Worm (Caenorhabditis elegans): ENCODE results near the gene C07G1.6.

The C07G1.6 gene

DNA sequence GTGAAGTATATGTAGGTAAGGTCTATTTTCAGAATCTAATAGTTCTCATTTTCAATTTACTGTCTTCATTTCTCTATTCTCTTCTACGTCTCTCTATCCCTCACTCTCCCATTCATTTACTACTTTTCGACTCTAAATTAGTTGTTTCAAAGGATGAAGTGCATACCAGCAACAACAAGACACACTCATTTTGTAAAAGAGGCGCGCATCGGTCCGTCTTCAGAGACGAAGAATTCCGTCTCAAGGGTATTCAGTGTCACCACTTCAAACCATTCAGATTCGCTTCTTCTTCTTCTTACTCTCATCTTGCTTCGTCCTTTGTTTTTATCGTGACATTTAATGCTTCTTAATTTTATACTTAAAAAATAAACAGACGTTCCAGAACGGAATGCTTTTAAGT lies 38.8 kb downstream of the C07G1.6 start:
- no peak for TF ChIP-seq scrt-1 (GFP tag; IDR thresholded peaks at IDR 0.05)
- TF ChIP-seq tra-4 (tag; optimal IDR thresholded peaks at IDR 0.05), result no peak
- no peak for TF ChIP-seq tbx-37 (GFP tag; conservative IDR thresholded peaks at IDR 0.05)
- no peak for TF ChIP-seq ceh-36 (tag; optimal IDR thresholded peaks at IDR 0.05)
- no peak for TF ChIP-seq flt-1 (GFP tag; IDR thresholded peaks at IDR 0.05)
- TF ChIP-seq F13C5.2 (tag; optimal IDR thresholded peaks at IDR 0.05), result no peak
- TF ChIP-seq sea-1 (GFP tag; conservative IDR thresholded peaks at IDR 0.05), result no peak
- TF ChIP-seq hmg-4 (GFP tag; optimal IDR thresholded peaks at IDR 0.05), result no peak
- TF ChIP-seq hmbx-1 (tag; optimal IDR thresholded peaks at IDR 0.05), result no peak
- TF ChIP-seq aly-1 (tag; optimal IDR thresholded peaks at IDR 0.05), result no peak
- TF ChIP-seq pes-1 (GFP tag; IDR thresholded peaks at IDR 0.05), result no peak
- TF ChIP-seq ets-7 (tag; optimal IDR thresholded peaks at IDR 0.05), result no peak
- no peak for TF ChIP-seq tbx-11 (GFP tag; IDR thresholded peaks at IDR 0.05)
- no peak for TF ChIP-seq hnd-1 (tag; optimal IDR thresholded peaks at IDR 0.05)
- TF ChIP-seq ceh-13 (GFP tag; optimal IDR thresholded peaks at IDR 0.05), result no peak
- TF ChIP-seq ama-1 (optimal IDR thresholded peaks at IDR 0.05), result no peak
- no peak for TF ChIP-seq B0310.2 (tag; optimal IDR thresholded peaks at IDR 0.05)

- no peak for TF ChIP-seq ceh-13 (GFP tag; optimal IDR thresholded peaks at IDR 0.05)
These were observed 39.9 kb downstream of the C07G1.6 start for ce11 chrIV:8170264-8170663.

DNA sequence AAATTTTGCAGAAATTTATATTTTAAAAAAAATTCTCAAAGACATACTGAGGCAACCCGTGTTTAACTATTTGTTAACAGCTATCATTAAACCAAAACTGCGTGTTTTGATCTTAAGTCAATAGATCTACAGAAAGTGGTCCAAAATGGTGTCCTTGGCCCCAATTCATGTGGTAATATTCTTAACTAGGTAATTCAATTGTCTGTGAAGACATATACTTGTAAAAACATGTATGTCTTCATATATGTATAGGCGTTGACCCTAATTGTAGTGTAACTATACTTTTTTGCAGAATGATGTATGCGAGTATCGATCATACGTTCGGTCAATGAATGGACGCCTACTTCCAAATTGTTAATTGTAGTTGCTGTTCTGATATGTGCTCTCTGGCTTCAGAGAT lies 40.5 kb downstream of the C07G1.6 start, which contains the start of gene C07G1.15:
Gene C07G1.15, plus strand, starts transcription at position 301 of the 400 bp plus-strand sequence.
- no peak for TF ChIP-seq tbx-11 (GFP tag; IDR thresholded peaks at IDR 0.05)
- no peak for TF ChIP-seq tbx-37 (GFP tag; conservative IDR thresholded peaks at IDR 0.05)
- TF ChIP-seq ama-1 (optimal IDR thresholded peaks at IDR 0.05), result no peak
- no peak for TF ChIP-seq sea-1 (GFP tag; conservative IDR thresholded peaks at IDR 0.05)
- no peak for TF ChIP-seq flt-1 (GFP tag; IDR thresholded peaks at IDR 0.05)

DNA sequence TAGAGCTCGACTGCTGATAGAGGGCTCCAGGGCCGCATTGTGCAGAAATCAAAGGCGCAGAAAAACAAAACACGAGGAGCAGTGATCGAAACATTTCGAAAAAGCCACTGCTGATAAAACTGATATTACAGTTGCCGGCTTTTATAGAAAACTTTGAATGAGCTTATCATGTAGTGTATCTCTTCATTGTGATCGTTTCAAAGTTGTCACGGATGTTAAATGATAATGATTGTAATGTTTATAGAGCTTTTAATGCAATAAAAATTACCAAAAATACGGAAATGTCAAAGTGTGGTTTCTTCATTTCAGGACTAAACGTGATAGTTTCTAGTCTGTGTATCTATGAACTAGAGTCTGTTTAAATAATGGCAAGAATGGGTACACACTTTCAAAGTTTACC lies 41.5 kb downstream of the C07G1.6 start, which contains the start of gene clec-52:
Gene clec-52, minus strand, starts transcription at position 101 of the 400 bp plus-strand sequence.
- TF ChIP-seq ets-7 (tag; optimal IDR thresholded peaks at IDR 0.05), result no peak

ce11 chrIV:8165950-8166349 lies 44.2 kb downstream of the C07G1.6 start, which contains the start of gene B0218.7:
Gene B0218.7 (minus strand): TSS chrIV:8166050.
- TF ChIP-seq hmbx-1 (tag; optimal IDR thresholded peaks at IDR 0.05) (no peak), tbx-11 (GFP tag; IDR thresholded peaks at IDR 0.05) (no peak), tra-4 (tag; optimal IDR thresholded peaks at IDR 0.05) (no peak), pes-1 (GFP tag; IDR thresholded peaks at IDR 0.05) (no peak), hnd-1 (tag; optimal IDR thresholded peaks at IDR 0.05) (no peak), B0310.2 (tag; optimal IDR thresholded peaks at IDR 0.05) (no peak), hmg-4 (GFP tag; optimal IDR thresholded peaks at IDR 0.05) (no peak), scrt-1 (GFP tag; IDR thresholded peaks at IDR 0.05) (no peak), flt-1 (GFP tag; IDR thresholded peaks at IDR 0.05) (no peak), tbx-37 (GFP tag; conservative IDR thresholded peaks at IDR 0.05) (no peak), sea-1 (GFP tag; conservative IDR thresholded peaks at IDR 0.05) (no peak), ets-7 (tag; optimal IDR thresholded peaks at IDR 0.05) (no peak), ceh-13 (GFP tag; optimal IDR thresholded peaks at IDR 0.05) (no peak), ama-1 (optimal IDR thresholded peaks at IDR 0.05) (no peak), ceh-36 (tag; optimal IDR thresholded peaks at IDR 0.05) (no peak), F13C5.2 (tag; optimal IDR thresholded peaks at IDR 0.05) (no peak), aly-1 (tag; optimal IDR thresholded peaks at IDR 0.05) (no peak)

- TF ChIP-seq tbx-11 (GFP tag; IDR thresholded peaks at IDR 0.05), result no peak
- TF ChIP-seq F13C5.2 (tag; optimal IDR thresholded peaks at IDR 0.05), result no peak
- no peak for TF ChIP-seq ceh-36 (tag; optimal IDR thresholded peaks at IDR 0.05)
- no peak for TF ChIP-seq hmg-4 (GFP tag; optimal IDR thresholded peaks at IDR 0.05)
- TF ChIP-seq hmbx-1 (tag; optimal IDR thresholded peaks at IDR 0.05), result no peak
- TF ChIP-seq scrt-1 (GFP tag; IDR thresholded peaks at IDR 0.05), result no peak
- no peak for TF ChIP-seq tbx-37 (GFP tag; conservative IDR thresholded peaks at IDR 0.05)
- TF ChIP-seq ceh-13 (GFP tag; optimal IDR thresholded peaks at IDR 0.05), result no peak
- no peak for TF ChIP-seq sea-1 (GFP tag; conservative IDR thresholded peaks at IDR 0.05)
- no peak for TF ChIP-seq pes-1 (GFP tag; IDR thresholded peaks at IDR 0.05)
- TF ChIP-seq aly-1 (tag; optimal IDR thresholded peaks at IDR 0.05), result no peak
- TF ChIP-seq B0310.2 (tag; optimal IDR thresholded peaks at IDR 0.05), result no peak
- TF ChIP-seq ama-1 (optimal IDR thresholded peaks at IDR 0.05), result no peak
- TF ChIP-seq hnd-1 (tag; optimal IDR thresholded peaks at IDR 0.05), result no peak
- no peak for TF ChIP-seq ets-7 (tag; optimal IDR thresholded peaks at IDR 0.05)
- TF ChIP-seq flt-1 (GFP tag; IDR thresholded peaks at IDR 0.05), result no peak
- no peak for TF ChIP-seq tra-4 (tag; optimal IDR thresholded peaks at IDR 0.05)
These were observed 45.7 kb downstream of the C07G1.6 start for ce11 chrIV:8164515-8164914.

DNA sequence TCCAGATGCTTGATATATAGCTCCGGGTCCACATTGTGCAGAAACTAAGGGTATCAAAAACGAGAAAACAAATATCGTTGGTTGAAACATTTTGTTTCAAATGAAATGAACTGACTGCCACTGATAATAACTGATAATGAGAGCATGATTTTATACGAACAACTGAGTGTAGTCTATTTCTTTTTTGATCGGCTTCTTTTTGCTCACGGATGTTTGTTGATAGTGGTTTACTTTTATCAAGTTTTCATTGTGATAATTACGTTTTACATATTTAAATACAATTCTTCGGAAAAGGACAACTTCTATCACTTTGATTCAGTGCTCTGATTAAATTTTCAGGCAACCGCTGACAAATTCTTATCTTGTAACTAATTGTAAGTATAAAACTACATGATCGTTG lies 46.5 kb downstream of the C07G1.6 start, which contains the start of gene clec-51:
Gene clec-51, minus strand, starts transcription at position 114 of the 400 bp plus-strand sequence.
- TF ChIP-seq B0310.2 (tag; optimal IDR thresholded peaks at IDR 0.05) (no peak), flt-1 (GFP tag; IDR thresholded peaks at IDR 0.05) (no peak), ceh-36 (tag; optimal IDR thresholded peaks at IDR 0.05) (no peak), scrt-1 (GFP tag; IDR thresholded peaks at IDR 0.05) (no peak), pes-1 (GFP tag; IDR thresholded peaks at IDR 0.05) (no peak), ama-1 (optimal IDR thresholded peaks at IDR 0.05) (no peak)

- TF ChIP-seq aly-1 (tag; optimal IDR thresholded peaks at IDR 0.05), result no peak
- no peak for TF ChIP-seq ceh-36 (tag; optimal IDR thresholded peaks at IDR 0.05)
- no peak for TF ChIP-seq ama-1 (optimal IDR thresholded peaks at IDR 0.05)
- TF ChIP-seq hmg-4 (GFP tag; optimal IDR thresholded peaks at IDR 0.05), result no peak
- no peak for TF ChIP-seq hnd-1 (tag; optimal IDR thresholded peaks at IDR 0.05)
- no peak for TF ChIP-seq F13C5.2 (tag; optimal IDR thresholded peaks at IDR 0.05)
- no peak for TF ChIP-seq flt-1 (GFP tag; IDR thresholded peaks at IDR 0.05)
- TF ChIP-seq hmbx-1 (tag; optimal IDR thresholded peaks at IDR 0.05), result no peak
- TF ChIP-seq ets-7 (tag; optimal IDR thresholded peaks at IDR 0.05), result no peak
- no peak for TF ChIP-seq tbx-37 (GFP tag; conservative IDR thresholded peaks at IDR 0.05)
- TF ChIP-seq ceh-13 (GFP tag; optimal IDR thresholded peaks at IDR 0.05), result no peak
- TF ChIP-seq sea-1 (GFP tag; conservative IDR thresholded peaks at IDR 0.05), result no peak
- TF ChIP-seq tra-4 (tag; optimal IDR thresholded peaks at IDR 0.05), result no peak
- TF ChIP-seq pes-1 (GFP tag; IDR thresholded peaks at IDR 0.05), result no peak
- TF ChIP-seq tbx-11 (GFP tag; IDR thresholded peaks at IDR 0.05), result no peak
- no peak for TF ChIP-seq B0310.2 (tag; optimal IDR thresholded peaks at IDR 0.05)
- TF ChIP-seq scrt-1 (GFP tag; IDR thresholded peaks at IDR 0.05), result no peak
These were observed 48.4 kb downstream of the C07G1.6 start for ce11 chrIV:8161774-8162173.
